Worm (Caenorhabditis elegans) whole organism, L3 larva: Measurements from ENCODE around the gene nhr-196.

Experiments used
- ZK546.5 ChIP-seq: sonication (generic microtip); optimal IDR thresholded peaks from 2 replicates; lab custom pipeline; 2017; ENCODE audit warnings: missing biosample characterization, missing genetic modification characterization
- aly-2 ChIP-seq: fragments of 150-350 bp; optimal IDR thresholded peaks from 2 replicates; lab custom pipeline; 2014; ENCODE audit warnings: missing biosample characterization, missing genetic modification characterization
- ama-1 ChIP-seq: fragments of 150-350 bp; optimal IDR thresholded peaks from 2 replicates; lab custom pipeline; 2018
- ceh-82 ChIP-seq: fragments of 150-350 bp; optimal IDR thresholded peaks from 2 replicates; lab custom pipeline; 2014; ENCODE audit warnings: missing biosample characterization, missing genetic modification characterization
- daf-12 ChIP-seq: fragments of 150-350 bp; optimal IDR thresholded peaks from 2 replicates; lab custom pipeline; 2014; ENCODE audit warnings: missing biosample characterization, missing genetic modification reagents, missing genetic modification characterization
- egl-5 ChIP-seq: fragments of 150-350 bp; optimal IDR thresholded peaks from 2 replicates; lab custom pipeline; 2017; ENCODE audit warnings: missing biosample characterization, missing genetic modification reagents, missing genetic modification characterization, inconsistent platforms
- elt-1 ChIP-seq: fragments of 150-350 bp; optimal IDR thresholded peaks from 2 replicates; lab custom pipeline; 2014; ENCODE audit warnings: missing biosample characterization, missing genetic modification characterization
- elt-2 ChIP-seq: sonication (generic microtip); optimal IDR thresholded peaks from 2 replicates; lab custom pipeline; 2016; ENCODE audit warnings: missing genetic modification reagents, mild to moderate bottlenecking, missing genetic modification characterization, missing compliant biosample characterization
- elt-3 ChIP-seq, 3 experiments: fragments of 150-350 bp in 1 of 3; sonication (generic microtip) in 2 of 3; optimal IDR thresholded peaks; 2 replicates in 2 of 3; 4 replicates in 1 of 3; lab custom pipeline; 2014 to 2017; ENCODE audit warnings: missing biosample characterization in 3 of 3, missing genetic modification characterization in 3 of 3
- fkh-10 ChIP-seq: sonication (generic microtip); optimal IDR thresholded peaks from 2 replicates; lab custom pipeline; 2017; ENCODE audit warnings: missing biosample characterization, missing genetic modification reagents, missing genetic modification characterization
- fkh-2 ChIP-seq: fragments of 150-350 bp; optimal IDR thresholded peaks from 2 replicates; lab custom pipeline; 2014; ENCODE audit warnings: missing biosample characterization, missing genetic modification reagents, missing genetic modification characterization
- hmg-11 ChIP-seq: sonication (generic microtip); optimal IDR thresholded peaks from 2 replicates; lab custom pipeline; 2016; ENCODE audit warnings: missing genetic modification characterization, missing compliant biosample characterization
- jun-1 ChIP-seq: fragments of 150-350 bp; optimal IDR thresholded peaks from 2 replicates; lab custom pipeline; 2014; ENCODE audit warnings: missing biosample characterization, missing genetic modification reagents, missing genetic modification characterization
- lin-39 ChIP-seq: fragments of 150-350 bp; optimal IDR thresholded peaks from 2 replicates; lab custom pipeline; 2018; ENCODE audit warnings: missing biosample characterization, missing genetic modification reagents, missing genetic modification characterization
- lsy-12 ChIP-seq: sonication (generic microtip); optimal IDR thresholded peaks from 2 replicates; lab custom pipeline; 2016; ENCODE audit warnings: mild to moderate bottlenecking, missing genetic modification characterization, missing compliant biosample characterization
- mdl-1 ChIP-seq: fragments of 150-350 bp; optimal IDR thresholded peaks from 2 replicates; lab custom pipeline; 2014; ENCODE audit warnings: missing biosample characterization, missing genetic modification characterization
- mml-1 ChIP-seq: fragments of 150-350 bp; sonication (generic microtip); optimal IDR thresholded peaks from 3 replicates; lab custom pipeline; 2014; ENCODE audit warnings: missing biosample characterization, missing genetic modification characterization
- nfya-1 ChIP-seq: sonication (generic microtip); optimal IDR thresholded peaks from 2 replicates; lab custom pipeline; 2017; ENCODE audit warnings: missing genetic modification characterization, mild to moderate bottlenecking, missing compliant biosample characterization, antibody characterized with exemption, moderate library complexity; ENCODE audit not compliant: insufficient read depth
- nhr-12 ChIP-seq: fragments of 150-350 bp; optimal IDR thresholded peaks from 2 replicates; lab custom pipeline; 2014; ENCODE audit warnings: missing biosample characterization, missing genetic modification characterization
- nhr-25 ChIP-seq: sonication (generic microtip); optimal IDR thresholded peaks from 2 replicates; lab custom pipeline; 2017; ENCODE audit warnings: missing biosample characterization, missing genetic modification characterization
- nhr-28 ChIP-seq: fragments of 150-350 bp; optimal IDR thresholded peaks from 2 replicates; lab custom pipeline; 2014; ENCODE audit warnings: missing biosample characterization, missing genetic modification characterization
- nhr-67 ChIP-seq: fragments of 150-350 bp; optimal IDR thresholded peaks from 2 replicates; lab custom pipeline; 2014; ENCODE audit warnings: missing biosample characterization, missing genetic modification characterization
- nhr-77 ChIP-seq: fragments of 150-350 bp; optimal IDR thresholded peaks from 2 replicates; lab custom pipeline; 2014; ENCODE audit warnings: missing biosample characterization, missing genetic modification characterization
- pha-4 ChIP-seq: fragments of 150-350 bp; optimal IDR thresholded peaks from 2 replicates; lab custom pipeline; 2014; ENCODE audit warnings: missing biosample characterization, missing genetic modification reagents, missing genetic modification characterization
- pqm-1 ChIP-seq: fragments of 150-350 bp; optimal IDR thresholded peaks from 2 replicates; lab custom pipeline; 2017; ENCODE audit warnings: missing biosample characterization, missing genetic modification characterization, inconsistent platforms
- sea-2 ChIP-seq: fragments of 150-350 bp; sonication (generic microtip); optimal IDR thresholded peaks from 4 replicates; lab custom pipeline; 2014; ENCODE audit warnings: missing biosample characterization, missing genetic modification reagents, missing genetic modification characterization
- skn-1 ChIP-seq: fragments of 150-350 bp; optimal IDR thresholded peaks from 2 replicates; lab custom pipeline; 2014; ENCODE audit warnings: missing biosample characterization, missing genetic modification characterization
- tbx-2 ChIP-seq: sonication (generic microtip); optimal IDR thresholded peaks from 2 replicates; lab custom pipeline; 2016; ENCODE audit warnings: mild to moderate bottlenecking, missing genetic modification characterization, missing compliant biosample characterization
- unc-39 ChIP-seq: sonication (generic microtip); optimal IDR thresholded peaks from 4 replicates; lab custom pipeline; 2017; ENCODE audit warnings: missing biosample characterization, missing genetic modification characterization
- unc-62 ChIP-seq: fragments of 150-350 bp; sonication (generic microtip); optimal IDR thresholded peaks from 4 replicates; lab custom pipeline; 2014; ENCODE audit warnings: missing biosample characterization, missing genetic modification reagents, missing genetic modification characterization
- ztf-11 ChIP-seq: fragments of 150-350 bp; optimal IDR thresholded peaks from 2 replicates; lab custom pipeline; 2014; ENCODE audit warnings: missing biosample characterization, missing genetic modification characterization
- ztf-4 ChIP-seq: fragments of 150-350 bp; optimal IDR thresholded peaks from 2 replicates; lab custom pipeline; 2014; ENCODE audit warnings: missing biosample characterization, missing genetic modification characterization

The nhr-196 gene

ce11 chrV:15689952-15690351 lies 4.4 kb downstream of the nhr-196 start, which contains the start of gene nhr-268:
nhr-268 (plus strand) TSS chrV:15690252.
- TF ChIP-seq nhr-28 (tag; lab: Kevin White, UChicago): no peak
- no peak for TF ChIP-seq nhr-77
- no peak for TF ChIP-seq elt-1
- no peak for TF ChIP-seq sea-2 (GFP tag; lab: Kevin White, UChicago)
- no peak for TF ChIP-seq fkh-10 (GFP tag; lab: Kevin White, UChicago)
- TF ChIP-seq lsy-12 (tag; lab: Kevin White, UChicago): no peak
- no peak for TF ChIP-seq egl-5 (tag; lab: Kevin White, UChicago)
- TF ChIP-seq pha-4 (tag; lab: Kevin White, UChicago): no peak
- no peak for TF ChIP-seq mml-1 (tag; lab: Kevin White, UChicago)
- TF ChIP-seq nhr-12 (tag; lab: Kevin White, UChicago): no peak
- TF ChIP-seq unc-39: no peak
- TF ChIP-seq skn-1 (tag; lab: Kevin White, UChicago): no peak
- no peak for TF ChIP-seq ama-1 (lab: Kevin White, UChicago)
- no peak for TF ChIP-seq pqm-1 (tag; lab: Kevin White, UChicago)

- TF ChIP-seq tbx-2 (tag; lab: Kevin White, UChicago) (no peak), ceh-82 (no peak), elt-2 (tag; lab: Kevin White, UChicago) (no peak), fkh-10 (GFP tag; lab: Kevin White, UChicago) (no peak), pha-4 (tag; lab: Kevin White, UChicago) (no peak), nhr-67 (tag; lab: Kevin White, UChicago) (no peak), elt-1 (no peak)
Measured at ce11 chrV:15693682-15694081, 8.2 kb downstream of the nhr-196 start, which contains the start of gene nhr-198. nhr-198 (plus strand) TSS chrV:15693994.

DNA sequence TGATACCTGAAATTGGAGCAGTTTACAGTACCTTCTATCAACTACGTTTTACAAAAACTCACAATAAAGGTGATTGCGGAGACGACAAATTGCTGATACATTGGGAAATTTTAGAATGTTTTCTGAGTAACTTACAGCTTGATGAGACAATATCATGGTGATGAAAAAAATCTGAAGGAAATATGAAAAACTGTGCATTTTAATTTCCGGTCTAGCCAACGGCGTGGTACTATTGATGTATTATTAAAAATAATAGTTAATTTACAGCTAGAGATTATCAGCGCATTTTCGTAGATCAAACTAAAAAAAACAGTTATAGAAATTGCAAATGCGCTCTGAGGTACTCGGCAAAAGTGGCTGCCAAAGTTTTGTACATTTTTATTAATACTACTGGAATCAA lies 12.6 kb downstream of the nhr-196 start, which contains the start of gene srx-29:
Gene srx-29 (minus strand): TSS at position 101 of the 400 bp plus-strand sequence.
- TF ChIP-seq nhr-67 (tag; lab: Kevin White, UChicago) (no peak), nhr-28 (tag; lab: Kevin White, UChicago) (no peak), ceh-82 (no peak), daf-12 (tag; lab: Kevin White, UChicago) (no peak)

DNA sequence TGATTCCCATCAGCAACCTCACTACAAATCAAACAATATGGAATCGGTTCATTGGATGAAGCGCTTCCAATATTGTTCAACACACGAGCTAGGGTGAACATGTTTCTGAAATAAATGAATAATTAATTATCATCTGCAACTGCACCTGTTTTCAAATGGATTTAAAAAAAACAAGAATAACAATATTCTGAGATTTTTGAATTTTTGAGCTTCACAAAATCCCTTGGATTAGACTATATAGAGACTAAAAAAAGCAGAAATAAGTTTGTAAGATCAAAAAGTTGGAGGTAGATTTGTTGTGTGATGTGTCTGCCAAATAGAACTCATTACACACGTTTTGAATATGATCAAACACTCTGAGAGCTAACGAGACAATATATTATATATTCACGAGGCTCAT lies 14.3 kb downstream of the nhr-196 start, which contains the start of gene nhr-199:
Gene nhr-199 (minus strand): TSS at position 101 of the 400 bp plus-strand sequence.
- no peak for TF ChIP-seq fkh-10 (GFP tag; lab: Kevin White, UChicago)
- no peak for TF ChIP-seq pha-4 (tag; lab: Kevin White, UChicago)
- no peak for TF ChIP-seq daf-12 (tag; lab: Kevin White, UChicago)
- no peak for TF ChIP-seq unc-39
- no peak for TF ChIP-seq nhr-25 (tag; lab: Kevin White, UChicago)
- TF ChIP-seq lsy-12 (tag; lab: Kevin White, UChicago): no peak
- TF ChIP-seq ZK546.5 (tag; lab: Kevin White, UChicago): no peak
- TF ChIP-seq skn-1 (tag; lab: Kevin White, UChicago): no peak
- TF ChIP-seq unc-62 (GFP tag; lab: Kevin White, UChicago): no peak
- TF ChIP-seq nhr-77: no peak
- no peak for TF ChIP-seq hmg-11 (tag; lab: Kevin White, UChicago)
- no peak for TF ChIP-seq tbx-2 (tag; lab: Kevin White, UChicago)
- no peak for TF ChIP-seq ztf-11
- no peak for TF ChIP-seq ama-1 (lab: Kevin White, UChicago)
- no peak for TF ChIP-seq lin-39 (tag; lab: Kevin White, UChicago)
- TF ChIP-seq nfya-1 (tag; lab: Kevin White, UChicago): no peak
- no peak for TF ChIP-seq mdl-1 (tag; lab: Kevin White, UChicago)
- TF ChIP-seq sea-2 (GFP tag; lab: Kevin White, UChicago): no peak
- TF ChIP-seq fkh-2 (tag; lab: Kevin White, UChicago): no peak
- no peak for TF ChIP-seq nhr-12 (tag; lab: Kevin White, UChicago)

DNA sequence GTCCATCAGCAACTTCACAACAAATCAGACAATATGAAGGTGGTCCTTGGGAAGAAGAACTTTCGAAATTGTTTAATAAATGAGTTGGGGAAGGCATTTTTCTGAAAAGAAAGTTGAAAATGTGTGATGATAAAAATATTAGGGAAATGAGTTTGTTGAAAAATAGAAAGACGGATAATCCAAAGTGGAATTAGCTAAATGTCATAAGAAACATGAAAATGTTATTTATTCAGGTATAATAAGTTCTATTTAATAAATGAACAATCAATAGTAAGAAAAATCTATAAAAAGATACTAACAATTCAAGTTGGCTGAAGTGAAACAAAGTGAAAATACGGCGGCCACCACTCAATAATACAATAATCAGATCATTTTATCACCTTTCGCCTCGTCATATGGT lies 16.7 kb downstream of the nhr-196 start, which contains the start of gene nhr-53:
Gene nhr-53 (minus strand): TSS at position 101 of the 400 bp plus-strand sequence.
- no peak for TF ChIP-seq unc-39
- no peak for TF ChIP-seq nfya-1 (tag; lab: Kevin White, UChicago)
- no peak for TF ChIP-seq jun-1 (tag; lab: Kevin White, UChicago)
- no peak for TF ChIP-seq aly-2 (tag; lab: Kevin White, UChicago)
- TF ChIP-seq elt-1: no peak
- TF ChIP-seq, all 47 proteins: peak for 0

ce11 chrV:15704745-15705144 lies 19.2 kb downstream of the nhr-196 start, which contains the start of gene twk-34:
twk-34 (plus strand) TSS chrV:15704960.
- TF ChIP-seq pqm-1 (tag; lab: Kevin White, UChicago) (no peak), elt-3 (tag; optimal IDR thresholded peaks at IDR 0.05; lab: Kevin White, UChicago) (peak in 1 of 3 experiments; percentile 52), ztf-4 (tag; lab: Kevin White, UChicago) (no peak), nhr-12 (tag; lab: Kevin White, UChicago) (no peak)
